Fruit fly (Drosophila melanogaster): ENCODE results near the gene htk.

DNA sequence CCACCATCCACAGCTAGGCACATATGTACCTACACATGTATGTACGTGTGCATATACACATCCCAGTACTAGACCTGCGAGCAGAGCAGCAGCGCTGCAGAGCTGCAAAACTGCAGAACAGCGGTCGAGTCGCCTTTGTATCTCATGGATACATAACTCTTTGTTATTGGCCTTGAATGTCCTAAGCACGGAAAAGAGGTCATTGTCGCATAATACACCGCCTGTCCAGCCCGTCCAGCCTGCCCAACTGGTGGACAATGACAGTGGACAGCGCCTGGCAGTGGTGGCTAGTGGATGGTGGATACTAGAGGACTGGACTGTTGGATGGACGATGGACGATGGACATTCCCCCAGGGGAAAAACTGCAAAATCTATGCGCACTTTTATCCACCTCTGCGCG is 42.2 kb upstream of the htk start:
- TF ChIP-seq psq (optimal IDR thresholded peaks at IDR 0.05) (no peak), Myc (optimal IDR thresholded peaks at IDR 0.05) (no peak), h (optimal IDR thresholded peaks at IDR 0.05) (no peak), Sin3A (optimal IDR thresholded peaks at IDR 0.05) (no peak), ttk (optimal IDR thresholded peaks at IDR 0.05) (no peak), insv (optimal IDR thresholded peaks at IDR 0.05) (no peak)
